Worm (Caenorhabditis elegans) whole organism, L4 larva: ENCODE measurements around the gene M163.22.

Experiments used
- F10B5.3 ChIP-seq: sonication (generic microtip); optimal IDR thresholded peaks from 2 replicates; lab custom pipeline; 2016; ENCODE audit warnings: mild to moderate bottlenecking, missing genetic modification characterization, missing compliant biosample characterization
- R02D3.7 ChIP-seq: fragments of 150-350 bp; sonication (generic microtip); optimal IDR thresholded peaks from 3 replicates; lab custom pipeline; 2014; ENCODE audit warnings: missing biosample characterization, missing genetic modification characterization
- Y48G9A.11 ChIP-seq: fragments of 200-800 bp; sonication (Bioruptor generic); IDR thresholded peaks from 2 replicates; pipeline ENCODE4 v1.3.6; 2022; ENCODE audit warnings: missing genetic modification reagents, missing genetic modification characterization, missing compliant biosample characterization
- ZK337.2 ChIP-seq: fragments of 200-800 bp; sonication (Bioruptor generic); IDR thresholded peaks from 2 replicates; pipeline ENCODE4 v1.3.6; 2022; ENCODE audit warnings: missing genetic modification reagents, missing genetic modification characterization, missing compliant biosample characterization
- ceh-20 ChIP-seq: fragments of 200-800 bp; sonication (Bioruptor generic); IDR thresholded peaks from 2 replicates; pipeline ENCODE4 v1.3.6; 2022; ENCODE audit warnings: missing genetic modification reagents, missing genetic modification characterization, missing compliant biosample characterization
- ceh-32 ChIP-seq: sonication (generic microtip); optimal IDR thresholded peaks from 2 replicates; lab custom pipeline; 2016; ENCODE audit warnings: mild to moderate bottlenecking, missing genetic modification characterization, missing compliant biosample characterization; ENCODE audit not compliant: poor library complexity
- ceh-62 ChIP-seq: sonication (generic microtip); optimal IDR thresholded peaks from 2 replicates; lab custom pipeline; 2017; ENCODE audit warnings: missing biosample characterization, missing genetic modification characterization
- ces-1 ChIP-seq: fragments of 150-350 bp; sonication (generic microtip); optimal IDR thresholded peaks from 4 replicates; lab custom pipeline; 2014; ENCODE audit warnings: missing biosample characterization, missing genetic modification reagents, missing genetic modification characterization
- daf-16 ChIP-seq, 3 experiments: sonication (generic microtip); optimal IDR thresholded peaks; 2 replicates each; lab custom pipeline; 2016 to 2017; ENCODE audit warnings: missing genetic modification characterization in 3 of 3, missing genetic modification reagents in 3 of 3, mild to moderate bottlenecking in 2 of 3, missing compliant biosample characterization in 2 of 3, missing biosample characterization in 1 of 3, moderate library complexity in 1 of 3
- daf-19 ChIP-seq: fragments of 200-800 bp; sonication (Bioruptor generic); conservative IDR thresholded peaks from 2 replicates; pipeline ENCODE4 v1.3.6; 2022; ENCODE audit warnings: missing genetic modification characterization, missing compliant biosample characterization
- duxl-1 ChIP-seq: sonication (generic microtip); optimal IDR thresholded peaks from 2 replicates; lab custom pipeline; 2016; ENCODE audit warnings: mild to moderate bottlenecking, missing genetic modification characterization, moderate library complexity, missing compliant biosample characterization; ENCODE audit not compliant: poor library complexity
- egl-43 ChIP-seq: fragments of 200-800 bp; sonication (Bioruptor generic); IDR thresholded peaks from 2 replicates; pipeline ENCODE4 v1.3.6; 2022; ENCODE audit warnings: missing genetic modification reagents, missing genetic modification characterization, missing compliant biosample characterization
- hif-1 ChIP-seq, 2 experiments: sonication (generic microtip); optimal IDR thresholded peaks; 2 replicates each; lab custom pipeline; 2016 to 2017; ENCODE audit warnings: missing compliant biosample characterization in 2 of 2, missing genetic modification characterization in 2 of 2, missing genetic modification reagents in 2 of 2, missing genotype in 2 of 2, mild to moderate bottlenecking in 1 of 2
- hlh-11 ChIP-seq: fragments of 200-800 bp; sonication (Bioruptor generic); optimal IDR thresholded peaks from 2 replicates; lab custom pipeline; 2018; ENCODE audit warnings: mild to moderate bottlenecking, missing genetic modification characterization, missing compliant biosample characterization
- hmg-1.1 ChIP-seq: fragments of 200-800 bp; sonication (Bioruptor generic); IDR thresholded peaks from 2 replicates; pipeline ENCODE4 v1.3.6; 2022; ENCODE audit warnings: missing genetic modification reagents, missing genetic modification characterization, missing compliant biosample characterization
- lim-7 ChIP-seq: fragments of 200-800 bp; sonication (Bioruptor generic); IDR thresholded peaks from 2 replicates; pipeline ENCODE4 v1.3.6; 2022; ENCODE audit warnings: missing genetic modification characterization, missing compliant biosample characterization
- lin-1 ChIP-seq: fragments of 200-800 bp; sonication (Bioruptor generic); IDR thresholded peaks from 2 replicates; pipeline ENCODE4 v1.3.6; 2022; ENCODE audit warnings: missing genetic modification reagents, missing genetic modification characterization, missing compliant biosample characterization
- lin-13 ChIP-seq: fragments of 150-350 bp; optimal IDR thresholded peaks from 2 replicates; lab custom pipeline; 2014; ENCODE audit warnings: missing biosample characterization, missing genetic modification reagents, missing genetic modification characterization
- lin-39 ChIP-seq: fragments of 150-350 bp; optimal IDR thresholded peaks from 2 replicates; lab custom pipeline; 2014; ENCODE audit warnings: missing biosample characterization, missing genetic modification reagents, missing genetic modification characterization
- mdl-1 ChIP-seq, 2 experiments: fragments of 150-350 bp in 1 of 2; sonication (generic microtip) in 1 of 2; optimal IDR thresholded peaks; 2 replicates each; lab custom pipeline; 2014 to 2017; ENCODE audit warnings: missing biosample characterization in 2 of 2, missing genetic modification characterization in 2 of 2
- mdt-29 ChIP-seq: fragments of 200-800 bp; sonication (Bioruptor generic); IDR thresholded peaks from 2 replicates; pipeline ENCODE4 v1.3.6; 2022; ENCODE audit warnings: missing genetic modification reagents, missing genetic modification characterization, missing compliant biosample characterization
- mes-2 ChIP-seq: sonication (generic microtip); optimal IDR thresholded peaks from 2 replicates; lab custom pipeline; 2016; ENCODE audit warnings: missing genotype, mild to moderate bottlenecking, missing genetic modification characterization, missing compliant biosample characterization; ENCODE audit not compliant: poor library complexity, severe bottlenecking
- mxl-2 ChIP-seq: fragments of 200-800 bp; sonication (Bioruptor generic); conservative IDR thresholded peaks from 2 replicates; pipeline ENCODE4 v1.3.6; 2022; ENCODE audit warnings: missing genetic modification reagents, missing genetic modification characterization, missing compliant biosample characterization
- mxl-3 ChIP-seq: fragments of 200-800 bp; sonication (Bioruptor generic); optimal IDR thresholded peaks from 2 replicates; lab custom pipeline; 2018; ENCODE audit warnings: mild to moderate bottlenecking, missing genetic modification characterization, missing compliant biosample characterization
- nhr-111 ChIP-seq: fragments of 200-800 bp; sonication (Bioruptor generic); optimal IDR thresholded peaks from 2 replicates; lab custom pipeline; 2018; ENCODE audit warnings: mild to moderate bottlenecking, missing genetic modification characterization, missing compliant biosample characterization
- nhr-28 ChIP-seq: fragments of 150-350 bp; optimal IDR thresholded peaks from 2 replicates; lab custom pipeline; 2014; ENCODE audit warnings: missing biosample characterization, missing genetic modification characterization
- nhr-41 ChIP-seq: fragments of 200-800 bp; sonication (Bioruptor generic); IDR thresholded peaks from 2 replicates; pipeline ENCODE4 v1.3.6; 2022; ENCODE audit warnings: missing genetic modification reagents, missing genetic modification characterization, missing compliant biosample characterization
- nhr-42 ChIP-seq: fragments of 200-800 bp; sonication (Bioruptor generic); IDR thresholded peaks from 2 replicates; pipeline ENCODE4 v1.3.6; 2022; ENCODE audit warnings: missing genetic modification characterization, missing compliant biosample characterization
- nhr-48 ChIP-seq: sonication (generic microtip); optimal IDR thresholded peaks from 2 replicates; lab custom pipeline; 2016; ENCODE audit warnings: mild to moderate bottlenecking, missing genetic modification characterization, missing compliant biosample characterization
- nhr-6 ChIP-seq: fragments of 150-350 bp; optimal IDR thresholded peaks from 2 replicates; lab custom pipeline; 2014; ENCODE audit warnings: missing biosample characterization, missing genetic modification characterization
- nhr-76 ChIP-seq: fragments of 150-350 bp; optimal IDR thresholded peaks from 2 replicates; lab custom pipeline; 2014; ENCODE audit warnings: missing biosample characterization, missing genetic modification characterization
- nhr-77 ChIP-seq: fragments of 150-350 bp; optimal IDR thresholded peaks from 2 replicates; lab custom pipeline; 2014; ENCODE audit warnings: missing biosample characterization, missing genetic modification characterization
- pha-4 ChIP-seq, 2 experiments: fragments of 150-350 bp in 1 of 2; fragments of 200-800 bp in 1 of 2; sonication (Bioruptor generic) in 1 of 2; IDR thresholded peaks in 1 of 2; optimal IDR thresholded peaks in 1 of 2; 2 replicates each; pipeline versions ENCODE4 v1.3.6 to Lab custom; 2014 to 2022; ENCODE audit warnings: missing genetic modification characterization in 2 of 2, missing genetic modification reagents in 2 of 2, missing biosample characterization in 1 of 2, missing compliant biosample characterization in 1 of 2
- php-3 ChIP-seq: fragments of 200-800 bp; sonication (Bioruptor generic); IDR thresholded peaks from 2 replicates; pipeline ENCODE4 v1.3.6; 2022; ENCODE audit warnings: missing genetic modification reagents, missing genetic modification characterization, missing compliant biosample characterization
- pqm-1 ChIP-seq: sonication (generic microtip); optimal IDR thresholded peaks from 2 replicates; lab custom pipeline; 2017; ENCODE audit warnings: missing biosample characterization, missing genetic modification characterization
- sdz-12 ChIP-seq: fragments of 200-800 bp; sonication (Bioruptor generic); optimal IDR thresholded peaks from 2 replicates; lab custom pipeline; 2018; ENCODE audit warnings: mild to moderate bottlenecking, missing genetic modification characterization, missing compliant biosample characterization
- set-16 ChIP-seq: fragments of 200-800 bp; sonication (Bioruptor generic); IDR thresholded peaks from 2 replicates; pipeline ENCODE4 v1.3.6; 2022; ENCODE audit warnings: missing genetic modification reagents, missing genetic modification characterization, missing compliant biosample characterization
- snpc-1.2 ChIP-seq: fragments of 200-800 bp; sonication (Bioruptor generic); IDR thresholded peaks from 2 replicates; pipeline ENCODE4 v1.3.6; 2022; ENCODE audit warnings: missing genetic modification reagents, missing genetic modification characterization, missing compliant biosample characterization
- snpc-4 ChIP-seq: fragments of 150-350 bp; optimal IDR thresholded peaks from 2 replicates; lab custom pipeline; 2014; ENCODE audit warnings: missing biosample characterization, missing genetic modification characterization
- tra-1 ChIP-seq: fragments of 200-800 bp; sonication (Bioruptor generic); IDR thresholded peaks from 2 replicates; pipeline ENCODE4 v1.3.6; 2022; ENCODE audit warnings: missing genetic modification reagents, missing genetic modification characterization, missing compliant biosample characterization
- unc-130 ChIP-seq: sonication (generic microtip); optimal IDR thresholded peaks from 2 replicates; lab custom pipeline; 2016; ENCODE audit warnings: missing genetic modification reagents, missing genetic modification characterization, missing compliant biosample characterization
- zag-1 ChIP-seq: fragments of 150-350 bp; optimal IDR thresholded peaks from 2 replicates; lab custom pipeline; 2014; ENCODE audit warnings: missing biosample characterization, missing genetic modification characterization

Gene M163.22

DNA sequence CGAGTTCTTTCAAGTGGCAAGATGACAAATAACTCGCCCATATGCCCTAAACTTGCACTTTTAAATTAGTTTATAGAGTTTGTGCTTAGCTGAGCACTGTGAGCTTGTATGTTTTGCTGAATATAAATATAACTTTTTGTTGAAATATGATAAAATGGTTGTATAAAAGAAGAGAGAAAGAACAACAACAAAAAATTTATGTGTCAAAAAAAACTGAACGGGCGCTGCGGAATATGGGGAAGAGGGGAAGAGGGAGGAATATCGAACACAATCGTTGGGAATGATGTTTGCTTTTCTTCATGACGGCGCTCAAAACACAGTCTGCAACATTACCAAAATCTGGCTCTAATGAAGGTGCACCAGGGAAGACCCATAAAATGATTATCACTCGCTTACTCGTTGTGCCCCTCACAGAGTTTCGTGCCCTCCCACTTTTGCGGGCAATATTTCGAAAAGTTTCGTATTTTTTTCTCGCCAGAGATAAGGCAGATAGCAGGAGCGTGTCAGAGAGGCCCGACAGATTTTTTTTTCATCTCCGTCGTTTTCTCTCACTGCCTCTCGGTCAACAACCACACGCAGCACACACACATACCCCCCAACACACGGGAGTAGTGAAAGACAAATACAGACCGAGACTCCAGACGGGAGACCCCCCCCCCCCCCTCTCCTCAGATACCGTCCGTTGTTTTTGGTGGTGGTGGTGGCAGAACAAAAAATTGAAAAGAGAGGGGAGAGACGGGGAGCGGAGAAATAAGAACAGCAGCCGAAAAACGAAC, 40.1 kb downstream of the M163.22 start (continued):
- TF ChIP-seq snpc-1.2 (GFP tag; lab: Robert Waterston, UW) = no peak
- TF ChIP-seq mdl-1 (tag; optimal IDR thresholded peaks at IDR 0.05; lab: Kevin White, UChicago) = peak; percentile 33 to 81
- peak; percentile 41; the same call in 1 of the 2 replicates for TF ChIP-seq php-3 (GFP tag; lab: Robert Waterston, UW)
- TF ChIP-seq pha-4 (GFP tag; IDR thresholded peaks at IDR 0.05; lab: Robert Waterston, UW) = no peak; the same call in 1 of the 2 replicates
- TF ChIP-seq pha-4 (tag; optimal IDR thresholded peaks at IDR 0.05; lab: Kevin White, UChicago) = peak; percentile 11
- TF ChIP-seq set-16 (GFP tag; lab: Robert Waterston, UW) = peak; percentile 68
- TF ChIP-seq nhr-77 = peak; percentile 78
- TF ChIP-seq nhr-111 = no peak
- 0 out of 2 replicates have a peak, but pooled peaks have one; percentile 28 for TF ChIP-seq ZK337.2 (GFP tag; lab: Robert Waterston, UW)
- peak; percentile 56 for TF ChIP-seq mes-2
- TF ChIP-seq R02D3.7 (tag; lab: Kevin White, UChicago) = no peak
- peak; percentile 90 for TF ChIP-seq mxl-3 (GFP tag; lab: Kevin White, UChicago)
- no peak for TF ChIP-seq zag-1 (tag; lab: Kevin White, UChicago)
- no peak for TF ChIP-seq lin-39 (tag; lab: Kevin White, UChicago)
- peak; percentile 83 for TF ChIP-seq tra-1 (GFP tag; lab: Robert Waterston, UW)
- peak; percentile 63; the same call in 1 of the 2 replicates for TF ChIP-seq nhr-41 (GFP tag; lab: Robert Waterston, UW)
- TF ChIP-seq pqm-1 (tag; lab: Kevin White, UChicago) = peak; percentile 41
- TF ChIP-seq F10B5.3 (tag; lab: Kevin White, UChicago) = no peak
- no peak for TF ChIP-seq ceh-32 (tag; lab: Kevin White, UChicago)
- no peak for TF ChIP-seq Y48G9A.11
- TF ChIP-seq ceh-20 (GFP tag; lab: Robert Waterston, UW) = 0 out of 2 replicates have a peak, but pooled peaks have one; percentile 26
- TF ChIP-seq nhr-28 (tag; lab: Kevin White, UChicago) = peak; percentile 92
- peak; percentile 4 for TF ChIP-seq snpc-4 (tag; lab: Kevin White, UChicago)
- peak; percentile 60 for TF ChIP-seq nhr-48
- no peak for TF ChIP-seq sdz-12 (GFP tag; lab: Kevin White, UChicago)
- TF ChIP-seq ceh-62 (tag; lab: Kevin White, UChicago) = no peak
- peak in 1 of 2 experiments; percentile 72 for TF ChIP-seq hif-1 (tag; optimal IDR thresholded peaks at IDR 0.05; lab: Kevin White, UChicago)
- 0 out of 2 replicates have a peak, but pooled peaks have one; percentile 23 for TF ChIP-seq mxl-2
- TF ChIP-seq egl-43 (GFP tag; lab: Robert Waterston, UW) = peak; percentile 51; the same call in 1 of the 2 replicates
- TF ChIP-seq lim-7 (GFP tag; lab: Robert Waterston, UW) = 0 out of 2 replicates have a peak, but pooled peaks have one; percentile 45
- no peak for TF ChIP-seq unc-130 (GFP tag; lab: Kevin White, UChicago)
- TF ChIP-seq hmg-1.1 (GFP tag; lab: Robert Waterston, UW) = peak; percentile 54
- TF ChIP-seq daf-19 = no peak
- no peak for TF ChIP-seq daf-16 (GFP tag; optimal IDR thresholded peaks at IDR 0.05; lab: Kevin White, UChicago)
- peak; percentile 82 for TF ChIP-seq daf-16 (tag; optimal IDR thresholded peaks at IDR 0.05; lab: Kevin White, UChicago)
- TF ChIP-seq lin-1 (GFP tag; lab: Robert Waterston, UW) = peak; percentile 65
- TF ChIP-seq duxl-1 = no peak
- TF ChIP-seq nhr-6 = no peak
- no peak for TF ChIP-seq lin-13 (GFP tag; lab: Kevin White, UChicago)
- TF ChIP-seq hlh-11 (tag; lab: Kevin White, UChicago) = peak; percentile 94
- no peak for TF ChIP-seq nhr-76 (tag; lab: Kevin White, UChicago)
- TF ChIP-seq ces-1 = no peak
- TF ChIP-seq nhr-42 (GFP tag; lab: Robert Waterston, UW) = 0 out of 2 replicates have a peak, but pooled peaks have one; percentile 42
- no peak for TF ChIP-seq mdt-29 (GFP tag; lab: Robert Waterston, UW)
